Fruit fly (Drosophila melanogaster) whole organism, embryonic: Measurements from ENCODE around the gene CG32713.
A peak's percentile ranks its signal among the peaks of the same experiment; 100 is the strongest.

Source experiments
- Adf1 ChIP-seq: fragments of 200-800 bp; sonication (Bioruptor generic); IDR thresholded peaks from 2 replicates; pipeline ENCODE4 v1.3.6; 2022; ENCODE audit warnings: missing biosample characterization, missing genetic modification characterization
- Antp ChIP-seq: fragments of 200-800 bp; sonication (Bioruptor generic); optimal IDR thresholded peaks from 3 replicates; lab custom pipeline; 2016; ENCODE audit warnings: missing biosample characterization, missing genetic modification characterization
- Atf6 ChIP-seq: fragments of 200-800 bp; sonication (Bioruptor generic); IDR thresholded peaks from 2 replicates; pipeline ENCODE4 v1.3.6; 2022; ENCODE audit warnings: missing biosample characterization, missing genetic modification characterization
- Bgb ChIP-seq: fragments of 200-800 bp; sonication (Bioruptor generic); IDR thresholded peaks from 2 replicates; pipeline ENCODE4 v1.3.6; 2022; ENCODE audit warnings: missing biosample characterization, missing genetic modification characterization; ENCODE audit not compliant: partially characterized antibody
- CG10147 ChIP-seq: fragments of 200-800 bp; sonication (Bioruptor generic); optimal IDR thresholded peaks from 2 replicates; lab custom pipeline; 2019; ENCODE audit warnings: missing biosample characterization, mild to moderate bottlenecking, missing genetic modification characterization, moderate library complexity
- CG10274 ChIP-seq: fragments of 200-800 bp; sonication (Bioruptor generic); optimal IDR thresholded peaks from 3 replicates; lab custom pipeline; 2017; ENCODE audit warnings: missing biosample characterization, mild to moderate bottlenecking, missing genetic modification characterization
- CG10959 ChIP-seq: fragments of 200-800 bp; sonication (Bioruptor generic); IDR thresholded peaks from 2 replicates; pipeline ENCODE4 v1.3.6; 2022; ENCODE audit warnings: missing biosample characterization, missing genetic modification characterization
- CG11247 ChIP-seq: fragments of 200-800 bp; sonication (Bioruptor generic); IDR thresholded peaks from 2 replicates; pipeline ENCODE4 v1.3.6; 2022; ENCODE audit warnings: missing biosample characterization, missing genetic modification characterization
- CG11398 ChIP-seq: fragments of 200-800 bp; sonication (Bioruptor generic); optimal IDR thresholded peaks from 2 replicates; lab custom pipeline; 2016; ENCODE audit warnings: missing biosample characterization, missing genetic modification characterization
- CG11504 ChIP-seq: fragments of 200-800 bp; sonication (Bioruptor generic); optimal IDR thresholded peaks from 3 replicates; lab custom pipeline; 2019; ENCODE audit warnings: missing biosample characterization, mild to moderate bottlenecking, missing genetic modification characterization, moderate library complexity
- CG11723 ChIP-seq: fragments of 200-800 bp; sonication (Bioruptor generic); optimal IDR thresholded peaks from 2 replicates; lab custom pipeline; 2017; ENCODE audit warnings: missing biosample characterization, mild to moderate bottlenecking, missing genetic modification characterization
- CG12219 ChIP-seq: fragments of 200-800 bp; sonication (Bioruptor generic); optimal IDR thresholded peaks from 3 replicates; lab custom pipeline; 2018; ENCODE audit warnings: missing biosample characterization, mild to moderate bottlenecking, missing genetic modification characterization
- CG12391 ChIP-seq: fragments of 200-800 bp; sonication (Bioruptor generic); optimal IDR thresholded peaks from 3 replicates; lab custom pipeline; 2018; ENCODE audit warnings: missing biosample characterization, mild to moderate bottlenecking, missing genetic modification characterization, moderate library complexity
- CG12659 ChIP-seq: fragments of 200-800 bp; sonication (Bioruptor generic); optimal IDR thresholded peaks from 3 replicates; lab custom pipeline; 2017; ENCODE audit warnings: mild to moderate bottlenecking, missing biosample characterization, missing genetic modification reagents, missing genetic modification characterization
- CG12744 ChIP-seq: fragments of 200-800 bp; sonication (Bioruptor generic); optimal IDR thresholded peaks from 2 replicates; lab custom pipeline; 2016; ENCODE audit warnings: missing biosample characterization, missing genetic modification characterization
- CG15269 ChIP-seq: fragments of 200-800 bp; sonication (Bioruptor generic); optimal IDR thresholded peaks from 2 replicates; lab custom pipeline; 2018; ENCODE audit warnings: missing biosample characterization, mild to moderate bottlenecking, missing genetic modification characterization, moderate library complexity
- CG17912 ChIP-seq: fragments of 200-800 bp; sonication (Bioruptor generic); optimal IDR thresholded peaks from 2 replicates; lab custom pipeline; 2018; ENCODE audit warnings: missing biosample characterization, mild to moderate bottlenecking, missing genetic modification characterization
- CG32767 ChIP-seq: fragments of 200-800 bp; sonication (Bioruptor generic); IDR thresholded peaks from 2 replicates; pipeline ENCODE4 v1.3.6; 2022; ENCODE audit warnings: missing biosample characterization, missing genetic modification characterization
- CG3847 ChIP-seq: fragments of 200-800 bp; sonication (Bioruptor generic); IDR thresholded peaks from 2 replicates; pipeline ENCODE4 v1.3.6; 2022; ENCODE audit warnings: missing biosample characterization, missing genetic modification characterization
- CG6854 ChIP-seq: fragments of 200-800 bp; sonication (Bioruptor generic); optimal IDR thresholded peaks from 3 replicates; lab custom pipeline; 2017; ENCODE audit warnings: missing biosample characterization, mild to moderate bottlenecking, missing genetic modification characterization
- CG9932 ChIP-seq: fragments of 200-800 bp; sonication (Bioruptor generic); IDR thresholded peaks from 2 replicates; pipeline ENCODE4 v1.3.6; 2022; ENCODE audit warnings: missing biosample characterization, missing genetic modification characterization
- Dbx ChIP-seq: fragments of 200-800 bp; sonication (Bioruptor generic); IDR thresholded peaks from 3 replicates; pipeline ENCODE4 v1.3.6; 2022; ENCODE audit warnings: missing biosample characterization, missing genetic modification characterization
- Dll ChIP-seq: fragments of 200-800 bp; sonication (Bioruptor generic); IDR thresholded peaks from 4 replicates; pipeline ENCODE4 v1.3.6; 2022; ENCODE audit warnings: missing biosample characterization, missing genetic modification characterization; ENCODE audit not compliant: partially characterized antibody
- Dp ChIP-seq: fragments of 200-800 bp; sonication (Bioruptor generic); optimal IDR thresholded peaks from 2 replicates; lab custom pipeline; 2018; ENCODE audit warnings: missing biosample characterization, mild to moderate bottlenecking, missing genetic modification characterization, moderate library complexity
- Fer2 ChIP-seq: fragments of 200-800 bp; sonication (Bioruptor generic); optimal IDR thresholded peaks from 2 replicates; lab custom pipeline; 2018; ENCODE audit warnings: missing biosample characterization, mild to moderate bottlenecking, missing genetic modification characterization, moderate library complexity
- Hand ChIP-seq: fragments of 200-800 bp; sonication (Bioruptor generic); optimal IDR thresholded peaks from 2 replicates; lab custom pipeline; 2017; ENCODE audit warnings: mild to moderate bottlenecking, missing biosample characterization, missing genetic modification reagents, missing genetic modification characterization
- Myb ChIP-seq: fragments of 200-800 bp; sonication (Bioruptor generic); optimal IDR thresholded peaks from 2 replicates; lab custom pipeline; 2016; ENCODE audit warnings: missing biosample characterization, missing genetic modification characterization
- Rx ChIP-seq: fragments of 200-800 bp; sonication (Bioruptor generic); IDR thresholded peaks from 2 replicates; pipeline ENCODE4 v1.3.6; 2022; ENCODE audit warnings: missing biosample characterization, missing genetic modification characterization
- Sox102F ChIP-seq: fragments of 200-800 bp; sonication (Bioruptor generic); optimal IDR thresholded peaks from 2 replicates; lab custom pipeline; 2018; ENCODE audit warnings: missing biosample characterization, mild to moderate bottlenecking, missing genetic modification characterization, moderate library complexity
- ab ChIP-seq: fragments of 200-800 bp; sonication (Bioruptor generic); optimal IDR thresholded peaks from 2 replicates; lab custom pipeline; 2016; ENCODE audit warnings: missing biosample characterization, missing genetic modification characterization
- ato ChIP-seq: fragments of 200-800 bp; sonication (Bioruptor generic); IDR thresholded peaks from 2 replicates; pipeline ENCODE4 v1.3.6; 2022; ENCODE audit warnings: missing biosample characterization, missing genetic modification characterization; ENCODE audit not compliant: partially characterized antibody
- crc ChIP-seq: fragments of 200-800 bp; sonication (Bioruptor generic); optimal IDR thresholded peaks from 2 replicates; lab custom pipeline; 2016; ENCODE audit warnings: missing biosample characterization, missing genetic modification characterization
- croc ChIP-seq: fragments of 200-800 bp; sonication (Bioruptor generic); conservative IDR thresholded peaks from 3 replicates; pipeline ENCODE4 v1.3.6; 2022; ENCODE audit warnings: missing biosample characterization, missing genetic modification characterization
- dan ChIP-seq: fragments of 200-800 bp; sonication (Bioruptor generic); IDR thresholded peaks from 2 replicates; pipeline ENCODE4 v1.3.6; 2022; ENCODE audit warnings: missing biosample characterization, missing genetic modification characterization
- esg ChIP-seq: fragments of 200-800 bp; sonication (Bioruptor generic); conservative IDR thresholded peaks from 2 replicates; pipeline ENCODE4 v1.3.6; 2022; ENCODE audit warnings: missing biosample characterization, missing genetic modification characterization
- fd102C ChIP-seq: fragments of 200-800 bp; sonication (Bioruptor generic); optimal IDR thresholded peaks from 2 replicates; lab custom pipeline; 2018; ENCODE audit warnings: missing biosample characterization, mild to moderate bottlenecking, missing genetic modification characterization, moderate library complexity
- kay ChIP-seq: fragments of 200-800 bp; sonication (Bioruptor generic); optimal IDR thresholded peaks from 2 replicates; lab custom pipeline; 2016; ENCODE audit warnings: missing biosample characterization, missing genetic modification characterization
- mam ChIP-seq: fragments of 200-800 bp; sonication (Bioruptor generic); optimal IDR thresholded peaks from 3 replicates; lab custom pipeline; 2016; ENCODE audit warnings: missing biosample characterization, missing genetic modification characterization
- nau ChIP-seq: fragments of 200-800 bp; sonication (Bioruptor generic); optimal IDR thresholded peaks from 3 replicates; lab custom pipeline; 2017; ENCODE audit warnings: missing biosample characterization, mild to moderate bottlenecking, missing genetic modification characterization, missing genetic modification reagents
- psq ChIP-seq: fragments of 200-800 bp; sonication (Bioruptor generic); optimal IDR thresholded peaks from 2 replicates; lab custom pipeline; 2017; ENCODE audit warnings: missing biosample characterization, missing genetic modification characterization
- pzg ChIP-seq: fragments of 200-800 bp; sonication (Bioruptor generic); optimal IDR thresholded peaks from 3 replicates; lab custom pipeline; 2018; ENCODE audit warnings: missing biosample characterization, mild to moderate bottlenecking, missing genetic modification characterization, moderate library complexity
- run ChIP-seq: fragments of 200-800 bp; sonication (Bioruptor generic); optimal IDR thresholded peaks from 3 replicates; lab custom pipeline; 2018; ENCODE audit warnings: missing biosample characterization, mild to moderate bottlenecking, missing genetic modification characterization
- scrt ChIP-seq: fragments of 200-800 bp; sonication (Bioruptor generic); optimal IDR thresholded peaks from 2 replicates; lab custom pipeline; 2018; ENCODE audit warnings: missing biosample characterization, mild to moderate bottlenecking, missing genetic modification characterization, moderate library complexity
- sisA ChIP-seq: fragments of 200-800 bp; sonication (Bioruptor generic); IDR thresholded peaks from 2 replicates; pipeline ENCODE4 v1.3.6; 2022; ENCODE audit warnings: missing biosample characterization, missing genetic modification characterization
- sr ChIP-seq: fragments of 200-800 bp; sonication (Bioruptor generic); IDR thresholded peaks from 3 replicates; pipeline ENCODE4 v1.3.6; 2022; ENCODE audit warnings: missing biosample characterization, missing genetic modification characterization
- stwl ChIP-seq: fragments of 200-800 bp; sonication (Bioruptor generic); optimal IDR thresholded peaks from 3 replicates; lab custom pipeline; 2018; ENCODE audit warnings: missing biosample characterization, mild to moderate bottlenecking, missing genetic modification characterization, moderate library complexity
- tgo ChIP-seq: fragments of 200-800 bp; sonication (Bioruptor generic); IDR thresholded peaks from 3 replicates; pipeline ENCODE4 v1.3.6; 2022; ENCODE audit warnings: missing biosample characterization, missing genetic modification characterization
- unc-4 ChIP-seq: fragments of 200-800 bp; sonication (Bioruptor generic); IDR thresholded peaks from 2 replicates; pipeline ENCODE4 v1.3.6; 2022; ENCODE audit warnings: missing biosample characterization, missing genetic modification characterization; ENCODE audit not compliant: partially characterized antibody
- wdn ChIP-seq: fragments of 200-800 bp; sonication (Bioruptor generic); IDR thresholded peaks from 2 replicates; pipeline ENCODE4 v1.3.6; 2022; ENCODE audit warnings: missing biosample characterization, missing genetic modification characterization
- wek ChIP-seq: fragments of 200-800 bp; sonication (Bioruptor generic); optimal IDR thresholded peaks from 3 replicates; lab custom pipeline; 2018; ENCODE audit warnings: missing biosample characterization, mild to moderate bottlenecking, missing genetic modification characterization, moderate library complexity

The CG32713 gene

dm6 chrX:8455019-8455555 is 2.3 kb downstream of the CG32713 start, which contains the start of gene org-1 (continued):
- TF ChIP-seq wek (GFP tag; lab: Kevin White, UChicago) (peak; percentile 74), CG12744 (GFP tag; lab: Kevin White, UChicago) (peak; percentile 76), ato (GFP tag; lab: Robert Waterston, UW) (no peak), unc-4 (no peak), stwl (tag; lab: Kevin White, UChicago) (peak; percentile 64), nau (GFP tag; lab: Kevin White, UChicago) (peak; percentile 86), run (peak; percentile 83), Fer2 (tag; lab: Kevin White, UChicago) (peak; percentile 89), CG15269 (tag; lab: Kevin White, UChicago) (peak; percentile 95), fd102C (peak; percentile 82), CG32767 (GFP tag; lab: Robert Waterston, UW) (peak; percentile 96), Dbx (peak; percentile 94), dan (peak; percentile 98), Rx (peak; percentile 96), sr (GFP tag; lab: Robert Waterston, UW) (peak; percentile 74; the same call in 2 of the 3 replicates), Atf6 (peak; percentile 91), Dll (GFP tag; lab: Robert Waterston, UW) (no peak), Dp (no peak), CG17912 (peak; percentile 76), CG9932 (GFP tag; lab: Robert Waterston, UW) (peak; percentile 95), CG12391 (tag; lab: Kevin White, UChicago) (peak; percentile 94), ab (GFP tag; lab: Kevin White, UChicago) (peak; percentile 73), CG11723 (peak; percentile 86), wdn (GFP tag; lab: Robert Waterston, UW) (peak; percentile 90), tgo (GFP tag; lab: Robert Waterston, UW) (peak; percentile 98), sisA (peak; percentile 98), psq (GFP tag; lab: Kevin White, UChicago) (peak; percentile 72), mam (GFP tag; lab: Kevin White, UChicago) (peak; percentile 85), Antp (peak; percentile 84), Myb (peak; percentile 60), CG10147 (peak; percentile 87), CG11398 (GFP tag; lab: Kevin White, UChicago) (peak; percentile 45), CG12219 (GFP tag; lab: Kevin White, UChicago) (peak; percentile 95), Hand (GFP tag; lab: Kevin White, UChicago) (peak; percentile 73), kay (peak; percentile 85), scrt (GFP tag; lab: Kevin White, UChicago) (peak; percentile 84), croc (GFP tag; lab: Robert Waterston, UW) (peak; percentile 98), CG12659 (peak; percentile 94), CG3847 (GFP tag; lab: Robert Waterston, UW) (peak; percentile 97), CG10274 (GFP tag; lab: Kevin White, UChicago) (peak; percentile 99), Sox102F (GFP tag; lab: Kevin White, UChicago) (peak; percentile 96), crc (GFP tag; lab: Kevin White, UChicago) (peak; percentile 60), esg (GFP tag; lab: Robert Waterston, UW) (peak; percentile 97), Adf1 (GFP tag; lab: Robert Waterston, UW) (peak; percentile 69), CG10959 (peak; percentile 99), pzg (no peak), CG6854 (peak; percentile 82), Bgb (GFP tag; lab: Robert Waterston, UW) (0 out of 2 replicates have a peak, but pooled peaks have one; percentile 11), CG11504 (tag; lab: Kevin White, UChicago) (peak; percentile 94), CG11247 (GFP tag; lab: Robert Waterston, UW) (peak; percentile 96)
